Worm (Caenorhabditis elegans): ENCODE data around the gene F58E6.6.

Gene F58E6.6

DNA sequence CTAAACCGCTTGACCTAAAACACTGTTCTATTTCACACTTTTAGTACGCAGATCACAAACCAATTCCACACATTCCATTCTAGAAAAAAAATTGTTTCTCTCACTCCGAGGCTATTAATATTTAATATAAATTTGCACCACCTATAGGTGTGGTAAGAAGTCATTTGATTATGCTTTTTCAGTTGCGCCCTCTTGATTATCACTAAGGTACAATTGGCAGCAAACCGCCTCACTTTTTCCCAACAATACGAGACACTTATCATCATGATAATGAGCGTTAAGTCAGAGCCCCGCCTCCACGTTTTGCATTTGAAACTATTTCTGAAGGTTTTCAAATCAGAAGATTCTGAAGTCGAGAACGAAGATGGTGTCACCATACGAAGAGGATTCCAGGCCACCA is 15.5 kb downstream of the F58E6.6 start, which contains the start of gene aqp-4:
aqp-4 (plus strand) TSS at position 270 of the 400 bp plus-strand sequence.
- TF ChIP-seq daf-16 (GFP tag; optimal IDR thresholded peaks at IDR 0.05) (no peak), daf-16 (tag; optimal IDR thresholded peaks at IDR 0.05) (peak; percentile 28), pqm-1 (tag; optimal IDR thresholded peaks at IDR 0.05) (peak; percentile 59), hlh-30 (tag; optimal IDR thresholded peaks at IDR 0.05; ENCODE audit: insufficient read depth) (peak; percentile 6), lin-13 (GFP tag; optimal IDR thresholded peaks at IDR 0.05) (no peak), dmd-6 (GFP tag; IDR thresholded peaks at IDR 0.05) (peak; percentile 43; the same call in 1 of the 2 replicates), zip-11 (GFP tag; IDR thresholded peaks at IDR 0.05) (no peak), mxl-2 (GFP tag; conservative IDR thresholded peaks at IDR 0.05) (no peak), hlh-11 (tag; optimal IDR thresholded peaks at IDR 0.05) (peak; percentile 18), nhr-28 (tag; optimal IDR thresholded peaks at IDR 0.05) (peak; percentile 47)

DNA sequence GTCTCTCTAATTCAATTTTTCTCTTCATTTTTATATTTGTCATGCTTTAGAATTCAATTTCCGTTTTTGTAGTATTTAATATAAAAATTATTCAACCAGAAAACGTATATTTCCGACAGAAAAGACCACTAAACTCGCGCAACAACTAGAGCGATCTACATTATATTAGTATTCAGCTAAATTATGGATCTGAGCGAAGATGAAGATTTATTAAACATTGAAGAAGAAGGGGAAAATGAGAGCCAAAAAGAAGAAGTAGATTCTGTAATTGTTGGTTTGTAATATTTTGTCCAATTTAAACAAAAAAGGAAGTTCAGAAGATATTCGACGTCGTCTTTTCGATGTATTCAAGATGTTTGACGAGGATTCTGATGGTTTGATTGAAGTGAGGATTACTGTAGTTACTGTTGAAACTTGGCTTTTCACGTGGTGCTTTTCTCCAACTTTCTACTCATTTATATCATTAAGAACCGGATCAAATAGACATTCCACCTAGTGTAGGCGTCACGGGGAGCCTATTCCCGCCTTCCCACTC is 18.8 kb downstream of the F58E6.6 start, which contains the start of gene cal-7:
cal-7 (plus strand) TSS at position 184 of the 535 bp plus-strand sequence.
- TF ChIP-seq hmg-1.1 (GFP tag; IDR thresholded peaks at IDR 0.05) = peak; percentile 33; the same call in 1 of the 2 replicates
- peak; percentile 43 for TF ChIP-seq dve-1 (tag; optimal IDR thresholded peaks at IDR 0.05; ENCODE audit: insufficient read depth)
- TF ChIP-seq nhr-11 (tag; optimal IDR thresholded peaks at IDR 0.05) = no peak
- peak; percentile 67 for TF ChIP-seq fkh-10 (GFP tag; optimal IDR thresholded peaks at IDR 0.05)
- TF ChIP-seq ama-1 (optimal IDR thresholded peaks at IDR 0.05) = no peak
- 0 out of 2 replicates have a peak, but pooled peaks have one; percentile 20 for TF ChIP-seq lin-38 (GFP tag; IDR thresholded peaks at IDR 0.05)
- peak; percentile 59; the same call in 1 of the 2 replicates for TF ChIP-seq nhr-42 (GFP tag; IDR thresholded peaks at IDR 0.05)
- 0 out of 2 replicates have a peak, but pooled peaks have one; percentile 42 for TF ChIP-seq saeg-2 (GFP tag; IDR thresholded peaks at IDR 0.05)
- TF ChIP-seq spr-3 (GFP tag; optimal IDR thresholded peaks at IDR 0.05) = peak; percentile 26
- TF ChIP-seq daf-16 (GFP tag; optimal IDR thresholded peaks at IDR 0.05) = no peak
- peak; percentile 2 for TF ChIP-seq daf-16 (tag; optimal IDR thresholded peaks at IDR 0.05)
- TF ChIP-seq mep-1 (tag; optimal IDR thresholded peaks at IDR 0.05) = peak; percentile 31
- no peak for TF ChIP-seq egl-43 (GFP tag; IDR thresholded peaks at IDR 0.05)
- peak; percentile 17 for TF ChIP-seq nhr-111 (GFP tag; optimal IDR thresholded peaks at IDR 0.05)
- no peak for TF ChIP-seq sdz-12 (GFP tag; optimal IDR thresholded peaks at IDR 0.05)
- no peak for TF ChIP-seq ZK337.2 (GFP tag; IDR thresholded peaks at IDR 0.05)
- TF ChIP-seq mxl-2 (GFP tag; conservative IDR thresholded peaks at IDR 0.05) = no peak
- TF ChIP-seq Y5F2A.4 (GFP tag; optimal IDR thresholded peaks at IDR 0.05) = peak; percentile 15
- no peak for TF ChIP-seq nhr-237 (tag; optimal IDR thresholded peaks at IDR 0.05)
- peak; percentile 0 for TF ChIP-seq aha-1 (tag)
- TF ChIP-seq nhr-48 (tag; optimal IDR thresholded peaks at IDR 0.05) = peak; percentile 30
- peak; percentile 70 for TF ChIP-seq T26A8.4 (GFP tag; IDR thresholded peaks at IDR 0.05)
- peak; percentile 2 for TF ChIP-seq nhr-77 (tag; optimal IDR thresholded peaks at IDR 0.05)
- no peak for TF ChIP-seq mxl-3 (GFP tag; optimal IDR thresholded peaks at IDR 0.05)
- no peak for TF ChIP-seq lin-29 (GFP tag; IDR thresholded peaks at IDR 0.05)
- TF ChIP-seq nhr-10 (tag; optimal IDR thresholded peaks at IDR 0.05) = no peak
- TF ChIP-seq nhr-102 (tag; optimal IDR thresholded peaks at IDR 0.05) = peak; percentile 48
- TF ChIP-seq hlh-30 (tag; optimal IDR thresholded peaks at IDR 0.05; ENCODE audit: insufficient read depth) = peak; percentile 3
- TF ChIP-seq ZK546.5 (tag; optimal IDR thresholded peaks at IDR 0.05) = no peak
- TF ChIP-seq fos-1 (tag; optimal IDR thresholded peaks at IDR 0.05) = no peak
- TF ChIP-seq tra-1 (GFP tag; IDR thresholded peaks at IDR 0.05) = 0 out of 2 replicates have a peak, but pooled peaks have one; percentile 52
- TF ChIP-seq mdt-29 (GFP tag; IDR thresholded peaks at IDR 0.05) = no peak
- TF ChIP-seq zfp-3 (GFP tag; conservative IDR thresholded peaks at IDR 0.05) = 0 out of 2 replicates have a peak, but pooled peaks have one; percentile 42
- TF ChIP-seq T20F7.1 (GFP tag; optimal IDR thresholded peaks at IDR 0.05) = peak; percentile 29

All from whole organism, L4 larva.